Fruit fly (Drosophila melanogaster) whole organism, embryonic: Measurements from ENCODE around the gene NELF-B.

Source experiments
- Bgb ChIP-seq: fragments of 200-800 bp; sonication (Bioruptor generic); IDR thresholded peaks from 2 replicates; pipeline ENCODE4 v1.3.6; 2022; ENCODE audit warnings: missing biosample characterization, missing genetic modification characterization; ENCODE audit not compliant: partially characterized antibody
- CG10565 ChIP-seq: fragments of 200-800 bp; sonication (Bioruptor generic); optimal IDR thresholded peaks from 3 replicates; lab custom pipeline; 2016; ENCODE audit warnings: missing biosample characterization, mild to moderate bottlenecking, missing genetic modification characterization
- CG10959 ChIP-seq: fragments of 200-800 bp; sonication (Bioruptor generic); IDR thresholded peaks from 2 replicates; pipeline ENCODE4 v1.3.6; 2022; ENCODE audit warnings: missing biosample characterization, missing genetic modification characterization
- CG11560 ChIP-seq: fragments of 200-800 bp; sonication (Bioruptor generic); IDR thresholded peaks from 3 replicates; pipeline ENCODE4 v1.3.6; 2022; ENCODE audit warnings: missing biosample characterization, missing genetic modification characterization
- CG1233 ChIP-seq: fragments of 200-800 bp; sonication (Bioruptor generic); optimal IDR thresholded peaks from 4 replicates; lab custom pipeline; 2018; ENCODE audit warnings: missing biosample characterization, mild to moderate bottlenecking, missing genetic modification characterization
- CG12391 ChIP-seq: fragments of 200-800 bp; sonication (Bioruptor generic); optimal IDR thresholded peaks from 3 replicates; lab custom pipeline; 2018; ENCODE audit warnings: missing biosample characterization, mild to moderate bottlenecking, missing genetic modification characterization, moderate library complexity
- CG15696 ChIP-seq: fragments of 200-800 bp; sonication (Bioruptor generic); optimal IDR thresholded peaks from 2 replicates; lab custom pipeline; 2019; ENCODE audit warnings: missing biosample characterization, mild to moderate bottlenecking, missing genetic modification characterization, moderate library complexity
- CG1602 ChIP-seq: fragments of 200-800 bp; sonication (Bioruptor generic); optimal IDR thresholded peaks from 3 replicates; lab custom pipeline; 2016; ENCODE audit warnings: missing biosample characterization, missing genetic modification characterization
- CG1603 ChIP-seq: fragments of 200-800 bp; sonication (Bioruptor generic); optimal IDR thresholded peaks from 2 replicates; lab custom pipeline; 2019; ENCODE audit warnings: missing biosample characterization, mild to moderate bottlenecking, missing genetic modification characterization, moderate library complexity
- CG16815 ChIP-seq: fragments of 200-800 bp; sonication (Bioruptor generic); optimal IDR thresholded peaks from 3 replicates; lab custom pipeline; 2017; ENCODE audit warnings: missing biosample characterization, mild to moderate bottlenecking, missing genetic modification characterization
- CG17328 ChIP-seq: fragments of 200-800 bp; sonication (Bioruptor generic); IDR thresholded peaks from 2 replicates; pipeline ENCODE4 v1.3.6; 2022; ENCODE audit warnings: missing biosample characterization, missing genetic modification characterization
- CG17361 ChIP-seq: fragments of 200-800 bp; sonication (Bioruptor generic); IDR thresholded peaks from 3 replicates; pipeline ENCODE4 v1.3.6; 2022; ENCODE audit warnings: missing biosample characterization, missing genetic modification characterization
- CG18619 ChIP-seq: fragments of 200-800 bp; sonication (Bioruptor generic); optimal IDR thresholded peaks from 3 replicates; lab custom pipeline; 2017; ENCODE audit warnings: missing biosample characterization, mild to moderate bottlenecking, missing genetic modification characterization
- CG2129 ChIP-seq: fragments of 200-800 bp; sonication (Bioruptor generic); IDR thresholded peaks from 2 replicates; pipeline ENCODE4 v1.3.6; 2022; ENCODE audit warnings: missing biosample characterization, missing genetic modification characterization; ENCODE audit not compliant: partially characterized antibody
- CG2199 ChIP-seq: fragments of 200-800 bp; sonication (Bioruptor generic); IDR thresholded peaks from 3 replicates; pipeline ENCODE4 v1.3.6; 2022; ENCODE audit warnings: missing biosample characterization, missing genetic modification characterization
- CG3726 ChIP-seq: fragments of 200-800 bp; sonication (Bioruptor generic); IDR thresholded peaks from 3 replicates; pipeline ENCODE4, ENCODE4 v1.3.6; 2022; ENCODE audit warnings: missing biosample characterization, missing genetic modification characterization
- CG4282 ChIP-seq: fragments of 200-800 bp; sonication (Bioruptor generic); optimal IDR thresholded peaks from 2 replicates; lab custom pipeline; 2016; ENCODE audit warnings: missing biosample characterization, missing genetic modification characterization
- CG4854 ChIP-seq: fragments of 200-800 bp; sonication (Bioruptor generic); optimal IDR thresholded peaks from 2 replicates; lab custom pipeline; 2016; ENCODE audit warnings: missing biosample characterization, missing genetic modification characterization, inconsistent platforms
- CG5953 ChIP-seq: fragments of 200-800 bp; sonication (Bioruptor generic); IDR thresholded peaks from 2 replicates; pipeline ENCODE4 v1.3.6; 2022; ENCODE audit warnings: missing biosample characterization, missing genetic modification characterization
- CG7271 ChIP-seq: fragments of 200-800 bp; sonication (Bioruptor generic); optimal IDR thresholded peaks from 2 replicates; lab custom pipeline; 2018; ENCODE audit warnings: missing biosample characterization, mild to moderate bottlenecking, missing genetic modification characterization, moderate library complexity
- CG7839 ChIP-seq: fragments of 200-800 bp; sonication (Bioruptor generic); optimal IDR thresholded peaks from 3 replicates; lab custom pipeline; 2018; ENCODE audit warnings: missing biosample characterization, mild to moderate bottlenecking, missing genetic modification characterization, moderate library complexity
- CG9609 ChIP-seq: fragments of 200-800 bp; sonication (Bioruptor generic); optimal IDR thresholded peaks from 3 replicates; lab custom pipeline; 2016; ENCODE audit warnings: missing biosample characterization, missing genetic modification characterization
- CG9727 ChIP-seq: fragments of 200-800 bp; sonication (Bioruptor generic); optimal IDR thresholded peaks from 3 replicates; lab custom pipeline; 2017; ENCODE audit warnings: missing biosample characterization, mild to moderate bottlenecking, missing genetic modification characterization
- CG9797 ChIP-seq: fragments of 200-800 bp; sonication (Bioruptor generic); optimal IDR thresholded peaks from 3 replicates; lab custom pipeline; 2018; ENCODE audit warnings: missing biosample characterization, mild to moderate bottlenecking, missing genetic modification characterization
- Dp ChIP-seq: fragments of 200-800 bp; sonication (Bioruptor generic); optimal IDR thresholded peaks from 2 replicates; lab custom pipeline; 2018; ENCODE audit warnings: missing biosample characterization, mild to moderate bottlenecking, missing genetic modification characterization, moderate library complexity
- E2f1 ChIP-seq: fragments of 200-800 bp; sonication (Bioruptor generic); IDR thresholded peaks from 2 replicates; pipeline ENCODE4 v1.3.6; 2022; ENCODE audit warnings: missing biosample characterization, missing genetic modification characterization
- Fer1 ChIP-seq: fragments of 200-800 bp; sonication (Bioruptor generic); optimal IDR thresholded peaks from 2 replicates; lab custom pipeline; 2017; ENCODE audit warnings: missing biosample characterization, mild to moderate bottlenecking, missing genetic modification characterization
- Lpt ChIP-seq: fragments of >200 bp; optimal IDR thresholded peaks from 2 replicates; lab custom pipeline; 2018; ENCODE audit warnings: missing biosample characterization, missing genetic modification characterization
- Max ChIP-seq: fragments of 200-800 bp; sonication (Bioruptor generic); optimal IDR thresholded peaks from 2 replicates; lab custom pipeline; 2016; ENCODE audit warnings: missing biosample characterization, mild to moderate bottlenecking, missing genetic modification characterization
- Mrtf ChIP-seq: fragments of 200-800 bp; sonication (Bioruptor generic); IDR thresholded peaks from 3 replicates; pipeline ENCODE4 v1.3.6; 2022; ENCODE audit warnings: missing biosample characterization, missing genetic modification characterization
- Nf-YA ChIP-seq: fragments of 200-800 bp; sonication (Bioruptor generic); IDR thresholded peaks from 2 replicates; pipeline ENCODE4 v1.3.6; 2022; ENCODE audit warnings: missing biosample characterization, missing genetic modification characterization
- Nf-YB ChIP-seq: fragments of 200-800 bp; sonication (Bioruptor generic); optimal IDR thresholded peaks from 3 replicates; lab custom pipeline; 2019; ENCODE audit warnings: missing biosample characterization, mild to moderate bottlenecking, missing genetic modification characterization, moderate library complexity
- bbx ChIP-seq: fragments of 200-800 bp; sonication (Bioruptor generic); IDR thresholded peaks from 2 replicates; pipeline ENCODE4 v1.3.6; 2022; ENCODE audit warnings: missing biosample characterization, missing genetic modification characterization; ENCODE audit not compliant: partially characterized antibody
- crc ChIP-seq: fragments of 200-800 bp; sonication (Bioruptor generic); optimal IDR thresholded peaks from 2 replicates; lab custom pipeline; 2016; ENCODE audit warnings: missing biosample characterization, missing genetic modification characterization
- danr ChIP-seq: fragments of 200-800 bp; sonication (Bioruptor generic); IDR thresholded peaks from 2 replicates; pipeline ENCODE4 v1.3.6; 2022; ENCODE audit warnings: missing biosample characterization, missing genetic modification characterization
- disco-r ChIP-seq: fragments of 200-800 bp; sonication (Bioruptor generic); optimal IDR thresholded peaks from 2 replicates; lab custom pipeline; 2016; ENCODE audit warnings: missing biosample characterization, missing genetic modification characterization
- dpn ChIP-seq, 2 experiments: fragments of 200-800 bp; sonication (Bioruptor generic); optimal IDR thresholded peaks; 3 replicates each; lab custom pipeline; 2016; ENCODE audit warnings: missing biosample characterization in 2 of 2, missing genetic modification characterization in 2 of 2
- fd3F ChIP-seq: fragments of 200-800 bp; sonication (Bioruptor generic); optimal IDR thresholded peaks from 2 replicates; lab custom pipeline; 2018; ENCODE audit warnings: missing biosample characterization, mild to moderate bottlenecking, missing genetic modification characterization, moderate library complexity
- fru ChIP-seq: fragments of >200 bp; optimal IDR thresholded peaks from 2 replicates; lab custom pipeline; 2017
- hkb ChIP-seq, 2 experiments: fragments of 200-800 bp in 1 of 2; fragments of >200 bp in 1 of 2; sonication (Bioruptor generic) in 1 of 2; IDR thresholded peaks in 1 of 2; optimal IDR thresholded peaks in 1 of 2; 2 replicates each; pipeline versions ENCODE4 v1.3.6 to Lab custom; 2017 to 2022; ENCODE audit warnings: missing biosample characterization in 1 of 2, missing genetic modification characterization in 1 of 2
- jumu ChIP-seq: fragments of 200-800 bp; sonication (Bioruptor generic); optimal IDR thresholded peaks from 3 replicates; lab custom pipeline; 2016; ENCODE audit warnings: missing biosample characterization, missing genetic modification characterization
- mirr ChIP-seq: fragments of 200-800 bp; sonication (Bioruptor generic); optimal IDR thresholded peaks from 3 replicates; lab custom pipeline; 2018; ENCODE audit warnings: missing biosample characterization, mild to moderate bottlenecking, missing genetic modification characterization
- mld ChIP-seq: fragments of 200-800 bp; sonication (Bioruptor generic); IDR thresholded peaks from 3 replicates; pipeline ENCODE4 v1.3.6; 2022; ENCODE audit warnings: missing biosample characterization, missing genetic modification characterization; ENCODE audit not compliant: partially characterized antibody
- peb ChIP-seq: fragments of 200-800 bp; sonication (Bioruptor generic); IDR thresholded peaks from 2 replicates; pipeline ENCODE4 v1.3.6; 2022; ENCODE audit warnings: missing biosample characterization, missing genetic modification characterization
- rib ChIP-seq: fragments of 200-800 bp; sonication (Bioruptor generic); IDR thresholded peaks from 2 replicates; pipeline ENCODE4 v1.3.6; 2022; ENCODE audit warnings: missing biosample characterization, missing genetic modification characterization
- sna ChIP-seq: fragments of 200-800 bp; sonication (Bioruptor generic); IDR thresholded peaks from 2 replicates; pipeline ENCODE4 v1.3.6; 2022; ENCODE audit warnings: missing biosample characterization, missing genetic modification characterization; ENCODE audit not compliant: partially characterized antibody
- sug ChIP-seq: fragments of 200-800 bp; optimal IDR thresholded peaks from 2 replicates; lab custom pipeline; 2019; ENCODE audit warnings: missing biosample characterization, mild to moderate bottlenecking, missing genetic modification characterization, moderate library complexity
- zen2 ChIP-seq: fragments of 200-800 bp; sonication (Bioruptor generic); IDR thresholded peaks from 3 replicates; pipeline ENCODE4 v1.3.6; 2022; ENCODE audit warnings: missing biosample characterization, missing genetic modification characterization; ENCODE audit not compliant: partially characterized antibody

The NELF-B gene

dm6 chrX:7734131-7734930 lies 6.2 kb upstream of the NELF-B start, which contains the start of the genes Pdp and Rab39 (continued):
- TF ChIP-seq CG10565 (GFP tag; lab: Kevin White, UChicago) (no peak), CG4854 (GFP tag; lab: Kevin White, UChicago) (peak; percentile 63), CG9727 (GFP tag; lab: Kevin White, UChicago) (peak; percentile 75), Nf-YA (GFP tag; lab: Robert Waterston, UW) (0 out of 2 replicates have a peak, but pooled peaks have one; percentile 41), CG18619 (GFP tag; lab: Kevin White, UChicago) (peak; percentile 68), CG5953 (GFP tag; lab: Robert Waterston, UW) (peak; percentile 38; the same call in 1 of the 2 replicates), CG4282 (GFP tag; lab: Kevin White, UChicago) (no peak), CG7839 (peak; percentile 74), dpn (GFP tag; optimal IDR thresholded peaks at IDR 0.05; lab: Kevin White, UChicago) (peak; percentile 30 to 79), CG1603 (tag; lab: Kevin White, UChicago) (peak; percentile 54), CG17328 (peak; percentile 42; the same call in 1 of the 2 replicates), fd3F (GFP tag; lab: Kevin White, UChicago) (peak; percentile 70), sna (GFP tag; lab: Robert Waterston, UW) (peak; percentile 94), disco-r (no peak), peb (GFP tag; lab: Robert Waterston, UW) (peak; percentile 46; the same call in 1 of the 2 replicates), hkb (optimal IDR thresholded peaks at IDR 0.05; lab: Kevin White, UChicago) (no peak), hkb (GFP tag; IDR thresholded peaks at IDR 0.05; lab: Robert Waterston, UW) (peak; percentile 84), CG11560 (tag; lab: Robert Waterston, UW) (peak; percentile 95)

DNA sequence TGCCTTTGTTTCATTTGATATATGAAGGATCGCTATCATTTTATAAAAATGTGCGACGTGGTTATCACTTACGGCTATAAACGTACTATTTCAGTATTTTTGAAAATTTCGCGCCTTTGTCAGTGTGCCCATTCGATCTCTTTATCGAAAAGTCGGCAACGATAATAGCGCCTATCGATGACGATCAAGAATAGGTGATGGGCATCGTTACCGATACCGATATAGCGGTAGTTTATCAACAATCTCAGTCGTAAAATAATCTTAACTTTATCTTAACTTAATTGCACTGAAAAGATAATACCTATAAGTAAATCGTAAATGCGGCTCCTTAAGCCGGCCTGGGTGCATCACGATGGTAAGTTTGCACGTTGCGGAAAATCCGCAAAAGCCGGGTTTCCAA lies 6.3 kb downstream of the NELF-B start, which contains the start of gene Hira:
Hira (plus strand) TSS at position 215 of the 400 bp plus-strand sequence.
- TF ChIP-seq CG10959 (GFP tag; lab: Robert Waterston, UW) (no peak), CG10565 (GFP tag; lab: Kevin White, UChicago) (no peak), CG3726 (no peak), CG7271 (tag; lab: Kevin White, UChicago) (no peak), Lpt (GFP tag; lab: Kevin White, UChicago) (no peak), CG2199 (GFP tag; lab: Robert Waterston, UW) (no peak), Dp (GFP tag; lab: Kevin White, UChicago) (peak; percentile 96), CG12391 (tag; lab: Kevin White, UChicago) (peak; percentile 25), Fer1 (GFP tag; lab: Kevin White, UChicago) (peak; percentile 9), E2f1 (GFP tag; lab: Robert Waterston, UW) (no peak), fru (no peak), sug (tag; lab: Kevin White, UChicago) (peak; percentile 21), Bgb (GFP tag; lab: Robert Waterston, UW) (peak; percentile 91), CG1233 (GFP tag; lab: Kevin White, UChicago) (no peak), CG4282 (GFP tag; lab: Kevin White, UChicago) (no peak), CG17361 (no peak), CG2129 (GFP tag; lab: Robert Waterston, UW) (peak; percentile 43), mld (peak; percentile 92), Nf-YB (no peak), CG9609 (GFP tag; lab: Kevin White, UChicago) (no peak), zen2 (peak; percentile 91), CG1602 (GFP tag; lab: Kevin White, UChicago) (no peak), bbx (GFP tag; lab: Robert Waterston, UW) (peak; percentile 93), danr (GFP tag; lab: Robert Waterston, UW) (no peak), jumu (GFP tag; lab: Kevin White, UChicago) (no peak), crc (no peak), CG15696 (tag; lab: Kevin White, UChicago) (no peak), rib (GFP tag; lab: Robert Waterston, UW) (no peak), Mrtf (GFP tag; lab: Robert Waterston, UW) (no peak), mirr (GFP tag; lab: Kevin White, UChicago) (no peak), CG9797 (GFP tag; lab: Kevin White, UChicago) (peak; percentile 84), Max (GFP tag; lab: Kevin White, UChicago) (no peak), CG16815 (GFP tag; lab: Kevin White, UChicago) (no peak)
